Worm (Caenorhabditis elegans): ENCODE measurements around the gene Y46G5A.36.

Y46G5A.36 gene

ce11 chrII:12805765-12806384 is 17.6 kb upstream of the Y46G5A.36 start (continued):
- TF ChIP-seq lin-14 (GFP tag; optimal IDR thresholded peaks at IDR 0.05) (peak; percentile 86), mef-2 (tag; optimal IDR thresholded peaks at IDR 0.05) (no peak), dpl-1 (GFP tag; optimal IDR thresholded peaks at IDR 0.05) (peak in 2 of 3 experiments; percentile 15 to 57), unc-130 (tag; optimal IDR thresholded peaks at IDR 0.05) (no peak), mdl-1 (tag; optimal IDR thresholded peaks at IDR 0.05) (peak in 1 of 2 experiments; percentile 6), elt-2 (tag; optimal IDR thresholded peaks at IDR 0.05) (no peak), pax-3 (tag; optimal IDR thresholded peaks at IDR 0.05) (no peak), vab-15 (tag; optimal IDR thresholded peaks at IDR 0.05) (no peak), hlh-17 (GFP tag; optimal IDR thresholded peaks at IDR 0.05; ENCODE audit: borderline replicate concordance) (no peak), egl-13 (tag; optimal IDR thresholded peaks at IDR 0.05) (peak; percentile 35), efl-3 (GFP tag; optimal IDR thresholded peaks at IDR 0.05) (no peak), nhr-84 (tag; optimal IDR thresholded peaks at IDR 0.05) (no peak), ceh-63 (GFP tag; optimal IDR thresholded peaks at IDR 0.05) (no peak), unc-86 (tag; optimal IDR thresholded peaks at IDR 0.05) (peak; percentile 60), grh-1 (GFP tag; IDR thresholded peaks at IDR 0.05) (no peak), hlh-4 (tag; optimal IDR thresholded peaks at IDR 0.05) (no peak), lsy-2 (tag; optimal IDR thresholded peaks at IDR 0.05) (peak; percentile 9 to 10), dsc-1 (tag; optimal IDR thresholded peaks at IDR 0.05) (no peak), nhr-12 (tag; optimal IDR thresholded peaks at IDR 0.05) (no peak), nhr-20 (tag; optimal IDR thresholded peaks at IDR 0.05) (peak; percentile 4), mep-1 (tag; optimal IDR thresholded peaks at IDR 0.05) (peak; percentile 36), lin-13 (GFP tag; optimal IDR thresholded peaks at IDR 0.05) (no peak), ceh-88 (GFP tag; IDR thresholded peaks at IDR 0.05) (no peak), aly-2 (tag; optimal IDR thresholded peaks at IDR 0.05) (no peak), ces-1 (GFP tag; optimal IDR thresholded peaks at IDR 0.05) (no peak)

ce11 chrII:12806602-12807182 is 16.8 kb upstream of the Y46G5A.36 start, which contains the start of gene spds-1:
TSS of gene spds-1 (plus strand) at chrII:12806899.
- no peak for TF ChIP-seq blmp-1 (tag; optimal IDR thresholded peaks at IDR 0.05)

ce11 chrII:12808746-12809145 is 14.7 kb upstream of the Y46G5A.36 start:
- TF ChIP-seq egl-27 (tag; optimal IDR thresholded peaks at IDR 0.05), result no peak
- TF ChIP-seq pax-3 (tag; optimal IDR thresholded peaks at IDR 0.05), result no peak
- TF ChIP-seq fkh-4 (tag; optimal IDR thresholded peaks at IDR 0.05; ENCODE audit: borderline replicate concordance), result no peak
- no peak for TF ChIP-seq vab-15 (tag; optimal IDR thresholded peaks at IDR 0.05)
- no peak for TF ChIP-seq mdl-1 (tag; optimal IDR thresholded peaks at IDR 0.05)
- no peak for TF ChIP-seq ceh-8 (GFP tag; optimal IDR thresholded peaks at IDR 0.05)
- TF ChIP-seq dsc-1 (tag; optimal IDR thresholded peaks at IDR 0.05), result no peak
- no peak for TF ChIP-seq elt-3 (tag; optimal IDR thresholded peaks at IDR 0.05)

ce11 chrII:12809725-12810124 is 13.8 kb upstream of the Y46G5A.36 start:
- no peak for TF ChIP-seq efl-3 (GFP tag; optimal IDR thresholded peaks at IDR 0.05)
- TF ChIP-seq ceh-63 (GFP tag; optimal IDR thresholded peaks at IDR 0.05), result no peak
- TF ChIP-seq nhr-71 (tag; optimal IDR thresholded peaks at IDR 0.05), result no peak
- TF ChIP-seq hpl-2 (GFP tag; optimal IDR thresholded peaks at IDR 0.05), result no peak
- no peak for TF ChIP-seq fos-1 (tag; optimal IDR thresholded peaks at IDR 0.05)
- no peak for TF ChIP-seq F16B12.6 (tag; optimal IDR thresholded peaks at IDR 0.05)
- TF ChIP-seq aly-2 (tag; optimal IDR thresholded peaks at IDR 0.05), result no peak
- no peak for TF ChIP-seq zip-4 (GFP tag; optimal IDR thresholded peaks at IDR 0.05)
- no peak for TF ChIP-seq mef-2 (tag; optimal IDR thresholded peaks at IDR 0.05)
- no peak for TF ChIP-seq C04F5.9 (tag; optimal IDR thresholded peaks at IDR 0.05)
- TF ChIP-seq snu-23 (GFP tag; optimal IDR thresholded peaks at IDR 0.05), result no peak
- TF ChIP-seq nhr-77 (tag; optimal IDR thresholded peaks at IDR 0.05), result no peak
- TF ChIP-seq nhr-11 (tag; optimal IDR thresholded peaks at IDR 0.05), result no peak
- TF ChIP-seq nhr-76 (tag; optimal IDR thresholded peaks at IDR 0.05), result no peak
- no peak for TF ChIP-seq ceh-8 (GFP tag; optimal IDR thresholded peaks at IDR 0.05)
- TF ChIP-seq nhr-90 (tag; optimal IDR thresholded peaks at IDR 0.05; ENCODE audit: poor library complexity), result no peak
- TF ChIP-seq egl-13 (tag; optimal IDR thresholded peaks at IDR 0.05), result no peak
- TF ChIP-seq lin-39 (tag; optimal IDR thresholded peaks at IDR 0.05), result no peak
